Fruit fly (Drosophila melanogaster) whole organism, wandering third instar larva: ENCODE measurements around the gene CCT2.

Experiments
- Abd-B ChIP-seq: fragments of >200 bp; optimal IDR thresholded peaks from 2 replicates; lab custom pipeline; 2017; ENCODE audit warnings: missing biosample characterization, missing genetic modification characterization
- CG32264 ChIP-seq: fragments of 200-800 bp; sonication (Bioruptor generic); optimal IDR thresholded peaks from 2 replicates; lab custom pipeline; 2016; ENCODE audit warnings: missing biosample characterization, missing genetic modification characterization
- CG9705 ChIP-seq: fragments of 200-800 bp; sonication (Bioruptor generic); optimal IDR thresholded peaks from 2 replicates; lab custom pipeline; 2018; ENCODE audit warnings: missing biosample characterization, mild to moderate bottlenecking, missing genetic modification characterization
- CrebA ChIP-seq: fragments of 200-800 bp; sonication (Bioruptor generic); optimal IDR thresholded peaks from 2 replicates; lab custom pipeline; 2016; ENCODE audit warnings: missing biosample characterization, mild to moderate bottlenecking, missing genetic modification characterization, borderline replicate concordance
- Dif ChIP-seq: fragments of 200-275, 200-300 bp; sonication (Bioruptor generic); optimal IDR thresholded peaks from 2 replicates; lab custom pipeline; 2018; ENCODE audit warnings: missing biosample characterization, missing genetic modification characterization; ENCODE audit not compliant: partially characterized antibody
- HLH106 ChIP-seq: fragments of 200-800 bp; optimal IDR thresholded peaks from 3 replicates; lab custom pipeline; 2019; ENCODE audit warnings: missing biosample characterization, mild to moderate bottlenecking, missing genetic modification characterization, moderate library complexity
- Hnf4 ChIP-seq: fragments of 200-800 bp; sonication (Bioruptor generic); optimal IDR thresholded peaks from 2 replicates; lab custom pipeline; 2016; ENCODE audit warnings: missing biosample characterization, mild to moderate bottlenecking, missing genetic modification characterization
- Hr78 ChIP-seq: fragments of >200 bp; optimal IDR thresholded peaks from 2 replicates; lab custom pipeline; 2017; ENCODE audit warnings: missing biosample characterization, missing genetic modification characterization
- Hr83 ChIP-seq: fragments of 200-300 bp; sonication (Bioruptor generic); optimal IDR thresholded peaks from 2 replicates; lab custom pipeline; 2016; ENCODE audit warnings: missing biosample characterization, mild to moderate bottlenecking, missing genetic modification characterization, moderate library complexity; ENCODE audit not compliant: poor library complexity, severe bottlenecking
- Jra ChIP-seq: sonication (Bioruptor generic); optimal IDR thresholded peaks from 2 replicates; lab custom pipeline; 2016; ENCODE audit warnings: missing biosample characterization, missing genetic modification characterization
- Mio ChIP-seq: sonication (Bioruptor generic); optimal IDR thresholded peaks from 2 replicates; lab custom pipeline; 2016; ENCODE audit warnings: missing biosample characterization, missing genetic modification characterization
- Rel ChIP-seq, 2 experiments: fragments of 200-800 bp; sonication (Bioruptor generic) in 1 of 2; optimal IDR thresholded peaks; 2 replicates in 1 of 2; 3 replicates in 1 of 2; lab custom pipeline; 2016 to 2019; ENCODE audit warnings: mild to moderate bottlenecking in 2 of 2, missing biosample characterization in 2 of 2, missing genetic modification characterization in 2 of 2, moderate library complexity in 1 of 2
- Sp1 ChIP-seq: fragments of 200-800 bp; sonication (Bioruptor generic); optimal IDR thresholded peaks from 3 replicates; lab custom pipeline; 2019; ENCODE audit warnings: missing biosample characterization, mild to moderate bottlenecking, missing genetic modification characterization, moderate library complexity
- br ChIP-seq: fragments of 200-800 bp; sonication (Bioruptor generic); optimal IDR thresholded peaks from 2 replicates; lab custom pipeline; 2016; ENCODE audit warnings: missing biosample characterization, missing genetic modification characterization
- brk ChIP-seq: fragments of 200-800 bp; sonication (Bioruptor generic); optimal IDR thresholded peaks from 2 replicates; lab custom pipeline; 2016; ENCODE audit warnings: missing biosample characterization, mild to moderate bottlenecking, missing genetic modification characterization
- dl ChIP-seq, 2 experiments: fragments of 175-275, 200-275 bp in 1 of 2; fragments of 200-275 bp in 1 of 2; sonication (Bioruptor generic); optimal IDR thresholded peaks; lab custom pipeline; 2018; ENCODE audit warnings: mild to moderate bottlenecking in 2 of 2, missing biosample characterization in 2 of 2, missing genetic modification characterization in 2 of 2, moderate library complexity in 2 of 2; ENCODE audit not compliant: partially characterized antibody in 2 of 2, insufficient read depth in 1 of 2
- dmrt93B ChIP-seq: fragments of 200-800 bp; sonication (Bioruptor generic); optimal IDR thresholded peaks from 2 replicates; lab custom pipeline; 2018; ENCODE audit warnings: missing biosample characterization, mild to moderate bottlenecking, missing genetic modification characterization
- dsf ChIP-seq: sonication (Bioruptor generic); optimal IDR thresholded peaks from 2 replicates; lab custom pipeline; 2016; ENCODE audit warnings: missing biosample characterization, missing genetic modification characterization, borderline replicate concordance
- ey ChIP-seq: fragments of 200-800 bp; sonication (Bioruptor generic); optimal IDR thresholded peaks from 2 replicates; lab custom pipeline; 2016; ENCODE audit warnings: missing biosample characterization, missing genetic modification characterization
- foxo ChIP-seq, 2 experiments: fragments of 200-800 bp; sonication (Bioruptor generic); optimal IDR thresholded peaks; 2 replicates in 1 of 2; 3 replicates in 1 of 2; lab custom pipeline; 2016 to 2017; ENCODE audit warnings: missing biosample characterization in 2 of 2, missing genetic modification characterization in 2 of 2
- fru ChIP-seq: fragments of 200-800 bp; sonication (Bioruptor generic); optimal IDR thresholded peaks from 3 replicates; lab custom pipeline; 2016; ENCODE audit warnings: missing biosample characterization, mild to moderate bottlenecking, missing genetic modification characterization
- h ChIP-seq: fragments of 200-800 bp; sonication (Bioruptor generic); optimal IDR thresholded peaks from 3 replicates; lab custom pipeline; 2016; ENCODE audit warnings: missing biosample characterization, mild to moderate bottlenecking, missing genetic modification characterization
- jim ChIP-seq: fragments of 175-275, 200-325 bp; sonication (Bioruptor generic); optimal IDR thresholded peaks from 2 replicates; lab custom pipeline; 2016; ENCODE audit warnings: missing biosample characterization, mild to moderate bottlenecking, missing genetic modification characterization
- psq ChIP-seq: fragments of 200-800 bp; sonication (Bioruptor generic); optimal IDR thresholded peaks from 3 replicates; lab custom pipeline; 2017; ENCODE audit warnings: missing biosample characterization, mild to moderate bottlenecking, missing genetic modification characterization, moderate library complexity
- rgr ChIP-seq: fragments of 200-800 bp; sonication (Bioruptor generic); optimal IDR thresholded peaks from 3 replicates; lab custom pipeline; 2016; ENCODE audit warnings: missing biosample characterization, mild to moderate bottlenecking, missing genetic modification characterization
- sv ChIP-seq: fragments of 200-800 bp; sonication (Bioruptor generic); optimal IDR thresholded peaks from 3 replicates; lab custom pipeline; 2016; ENCODE audit warnings: missing biosample characterization, missing genetic modification characterization
- tai ChIP-seq: sonication (Bioruptor generic); optimal IDR thresholded peaks from 2 replicates; lab custom pipeline; 2016; ENCODE audit warnings: missing biosample characterization, missing genetic modification characterization
- usp ChIP-seq: fragments of >200 bp; optimal IDR thresholded peaks from 2 replicates; lab custom pipeline; 2017; ENCODE audit warnings: missing biosample characterization, missing genetic modification characterization

The CCT2 gene

DNA sequence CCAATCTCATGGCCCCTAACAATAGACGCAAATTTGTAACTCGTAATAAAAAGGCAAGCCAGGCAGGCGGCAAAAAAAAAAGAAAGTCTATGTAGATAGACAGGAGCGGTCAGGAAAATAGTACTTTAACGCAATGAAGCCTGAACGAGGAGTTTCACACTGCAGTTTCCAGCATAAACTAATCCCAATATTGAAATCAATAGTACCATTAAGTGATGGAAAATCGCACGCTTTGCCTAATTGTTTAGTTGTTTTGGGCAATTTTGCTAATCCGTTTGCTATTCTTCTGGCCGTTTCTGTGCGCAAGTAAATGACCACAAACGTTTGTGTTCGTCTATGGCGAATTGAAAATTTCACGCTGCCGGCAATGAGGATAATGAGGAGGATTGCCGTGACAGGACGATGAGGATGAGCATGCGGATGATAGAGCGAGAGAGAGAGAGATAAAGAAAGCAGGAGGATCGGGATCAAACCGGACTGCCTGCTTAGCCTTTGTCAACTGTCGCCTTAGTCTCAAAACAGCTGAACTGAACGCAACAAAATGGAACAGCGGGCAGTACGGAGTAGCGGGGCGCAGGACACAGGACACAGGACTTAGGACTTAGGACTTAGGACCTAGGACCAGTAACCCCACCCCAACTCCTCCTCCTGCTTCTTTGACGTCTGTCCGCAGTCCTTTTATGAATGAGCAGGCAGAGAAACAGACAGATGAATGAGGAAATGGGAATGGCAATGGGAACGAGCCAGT is 38.1 kb downstream of the CCT2 start:
- TF ChIP-seq brk (GFP tag; lab: Kevin White, UChicago), result no peak
- no peak for TF ChIP-seq jim (GFP tag; lab: Kevin White, UChicago)
- TF ChIP-seq Hr83 (GFP tag; lab: Kevin White, UChicago), result no peak
- no peak for TF ChIP-seq CG32264 (GFP tag; lab: Kevin White, UChicago)
- TF ChIP-seq sv (GFP tag; lab: Kevin White, UChicago), result no peak
- no peak for TF ChIP-seq Rel (GFP tag; optimal IDR thresholded peaks at IDR 0.05; lab: Kevin White, UChicago)
- no peak for TF ChIP-seq Rel (tag; optimal IDR thresholded peaks at IDR 0.05; lab: Kevin White, UChicago)

- no peak for TF ChIP-seq tai (GFP tag; lab: Kevin White, UChicago)
- no peak for TF ChIP-seq ey (GFP tag; lab: Kevin White, UChicago)
- no peak for TF ChIP-seq Hr83 (GFP tag; lab: Kevin White, UChicago)
- TF ChIP-seq rgr, result no peak
- no peak for TF ChIP-seq Rel (GFP tag; optimal IDR thresholded peaks at IDR 0.05; lab: Kevin White, UChicago)
- no peak for TF ChIP-seq Rel (tag; optimal IDR thresholded peaks at IDR 0.05; lab: Kevin White, UChicago)
- no peak for TF ChIP-seq HLH106 (tag; lab: Kevin White, UChicago)
These were observed 38.6 kb downstream of the CCT2 start for dm6 chrX:9128012-9128280.

- TF ChIP-seq Dif (no peak), Abd-B (GFP tag; lab: Kevin White, UChicago) (no peak), CrebA (GFP tag; lab: Kevin White, UChicago) (no peak)
- TF ChIP-seq, all 38 proteins: peak for 0
These were observed 40.1 kb downstream of the CCT2 start for dm6 chrX:9129436-9129835.

- TF ChIP-seq CG32264 (GFP tag; lab: Kevin White, UChicago), result no peak
- TF ChIP-seq fru (GFP tag; lab: Kevin White, UChicago), result no peak
- no peak for TF ChIP-seq Sp1 (GFP tag; lab: Kevin White, UChicago)
- no peak for TF ChIP-seq HLH106 (tag; lab: Kevin White, UChicago)
- no peak for TF ChIP-seq br
- no peak for TF ChIP-seq Hr83 (GFP tag; lab: Kevin White, UChicago)
- no peak for TF ChIP-seq CrebA (GFP tag; lab: Kevin White, UChicago)
- no peak for TF ChIP-seq CG9705 (GFP tag; lab: Kevin White, UChicago)
- TF ChIP-seq brk (GFP tag; lab: Kevin White, UChicago), result no peak
- no peak for TF ChIP-seq Abd-B (GFP tag; lab: Kevin White, UChicago)
- TF ChIP-seq foxo (GFP tag; optimal IDR thresholded peaks at IDR 0.05; lab: Kevin White, UChicago), result no peak
These were observed 40.9 kb downstream of the CCT2 start for dm6 chrX:9130243-9130642.

dm6 chrX:9131523-9131922 is 42.2 kb downstream of the CCT2 start:
- no peak for TF ChIP-seq Hnf4
- no peak for TF ChIP-seq Hr83 (GFP tag; lab: Kevin White, UChicago)
- TF ChIP-seq usp (GFP tag; lab: Kevin White, UChicago), result no peak
- TF ChIP-seq Mio (GFP tag; lab: Kevin White, UChicago), result no peak
- TF ChIP-seq psq, result no peak
- TF ChIP-seq dsf (GFP tag; lab: Kevin White, UChicago), result no peak
- TF ChIP-seq Jra, result no peak
- no peak for TF ChIP-seq CG32264 (GFP tag; lab: Kevin White, UChicago)
- no peak for TF ChIP-seq brk (GFP tag; lab: Kevin White, UChicago)
- no peak for TF ChIP-seq foxo (GFP tag; optimal IDR thresholded peaks at IDR 0.05; lab: Kevin White, UChicago)
- TF ChIP-seq Sp1 (GFP tag; lab: Kevin White, UChicago), result no peak
- no peak for TF ChIP-seq Abd-B (GFP tag; lab: Kevin White, UChicago)
- TF ChIP-seq Hr78 (GFP tag; lab: Kevin White, UChicago), result no peak
- no peak for TF ChIP-seq h (GFP tag; lab: Kevin White, UChicago)
- no peak for TF ChIP-seq tai (GFP tag; lab: Kevin White, UChicago)
- TF ChIP-seq dl (GFP tag; optimal IDR thresholded peaks at IDR 0.05; lab: Kevin White, UChicago; ENCODE audit: insufficient read depth in 1 of 2, partially characterized antibody in 2 of 2), result no peak
- no peak for TF ChIP-seq dmrt93B
- TF ChIP-seq, all 38 proteins: peak for 0
